Worm (Caenorhabditis elegans): ENCODE data around the gene C36A4.11.

Gene C36A4.11

DNA sequence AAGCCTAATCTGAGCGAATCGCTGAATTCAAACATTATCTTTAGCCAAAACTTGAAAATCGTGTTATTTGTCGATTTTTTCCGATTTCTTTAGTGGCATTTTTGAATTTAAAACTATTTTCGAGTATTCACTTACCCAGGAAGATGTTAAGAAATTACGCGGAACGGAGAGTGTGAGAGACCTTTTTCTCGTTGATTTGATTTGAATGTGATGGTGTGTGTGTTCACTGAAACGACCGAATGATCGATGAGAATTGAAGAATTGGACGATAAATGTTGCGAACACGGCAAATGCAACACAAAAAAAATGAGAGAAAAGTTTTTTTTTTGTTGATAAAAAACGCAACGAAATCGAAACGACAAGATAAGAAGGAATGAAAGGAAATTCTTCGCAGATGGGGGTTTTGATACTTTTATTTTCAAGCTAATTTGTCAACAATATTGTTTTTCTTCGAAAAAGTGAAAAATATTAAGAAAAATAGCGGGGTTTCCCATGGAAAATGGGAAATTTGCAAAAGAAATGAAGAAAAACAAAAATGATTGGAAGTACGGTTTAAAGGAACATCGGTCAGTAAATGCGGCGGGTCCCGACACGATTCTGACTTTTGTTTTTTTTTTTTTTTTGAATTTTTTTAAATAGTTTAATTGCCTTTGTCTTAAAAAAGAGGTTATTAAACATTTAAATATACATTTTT lies 40.0 kb upstream of the C36A4.11 start, which contains the start of gene mtm-3 (continued):
- no peak for TF ChIP-seq ceh-22 (tag; optimal IDR thresholded peaks at IDR 0.05)
- TF ChIP-seq hlh-13 (GFP tag; optimal IDR thresholded peaks at IDR 0.05): no peak

DNA sequence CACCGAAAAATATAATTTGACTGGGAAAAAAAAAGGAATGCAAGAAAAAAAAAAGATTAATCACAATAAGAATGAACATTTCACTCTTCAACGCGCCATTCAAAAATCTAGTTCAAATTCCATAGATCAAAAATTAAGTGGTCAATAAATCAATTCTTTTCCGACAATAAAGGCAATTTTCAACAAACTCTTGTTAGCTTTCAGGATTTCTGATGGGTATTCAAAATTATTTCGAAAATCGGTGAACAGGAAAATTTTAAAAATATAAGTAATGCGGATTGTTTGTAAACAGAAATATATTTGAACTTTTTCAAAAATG lies 39.5 kb upstream of the C36A4.11 start:
- TF ChIP-seq ceh-24 (tag; optimal IDR thresholded peaks at IDR 0.05) (no peak), fkh-6 (tag; optimal IDR thresholded peaks at IDR 0.05) (no peak), sdc-2 (tag; optimal IDR thresholded peaks at IDR 0.05) (no peak), elt-2 (tag; optimal IDR thresholded peaks at IDR 0.05) (no peak), eyg-1 (tag; optimal IDR thresholded peaks at IDR 0.05) (no peak), ahr-1 (tag; optimal IDR thresholded peaks at IDR 0.05) (no peak)

DNA sequence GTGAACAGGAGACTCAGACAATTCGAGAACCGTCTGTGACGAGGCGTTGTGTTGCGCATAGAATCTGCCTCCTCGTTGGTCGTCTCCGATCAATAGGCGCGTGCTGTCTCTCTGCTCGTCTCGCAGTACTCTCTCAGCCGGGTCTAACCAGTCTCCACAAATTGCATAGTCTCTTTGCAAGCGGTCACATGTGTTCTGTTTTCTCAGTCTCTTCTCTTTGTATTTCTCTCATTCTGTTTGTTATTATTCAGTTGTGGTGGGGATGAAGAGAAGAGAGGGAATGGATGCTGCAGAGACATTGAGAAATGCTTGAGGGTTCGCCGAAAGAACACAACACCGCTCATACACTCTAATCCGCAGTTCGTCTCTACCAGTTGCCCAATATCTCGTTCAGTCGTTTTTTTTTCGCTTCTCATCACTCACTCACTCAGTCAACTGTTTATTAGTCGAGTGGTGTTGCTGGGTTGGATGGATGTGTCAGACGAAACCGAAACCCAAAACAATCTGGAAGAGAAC lies 38.9 kb upstream of the C36A4.11 start:
- TF ChIP-seq ceh-22 (tag; optimal IDR thresholded peaks at IDR 0.05): no peak
- TF ChIP-seq fkh-6 (tag; optimal IDR thresholded peaks at IDR 0.05): no peak
- no peak for TF ChIP-seq ahr-1 (tag; optimal IDR thresholded peaks at IDR 0.05)
- TF ChIP-seq rnt-1 (tag; optimal IDR thresholded peaks at IDR 0.05): peak; percentile 96
- no peak for TF ChIP-seq hlh-15 (tag; optimal IDR thresholded peaks at IDR 0.05)
- no peak for TF ChIP-seq zip-5 (tag; optimal IDR thresholded peaks at IDR 0.05)
- TF ChIP-seq K02D7.2 (tag; optimal IDR thresholded peaks at IDR 0.05): no peak
- no peak for TF ChIP-seq mec-3 (tag; optimal IDR thresholded peaks at IDR 0.05; ENCODE audit: borderline replicate concordance)
- no peak for TF ChIP-seq ceh-24 (tag; optimal IDR thresholded peaks at IDR 0.05)
- no peak for TF ChIP-seq C38D4.7 (GFP tag; optimal IDR thresholded peaks at IDR 0.05)
- no peak for TF ChIP-seq pha-2 (tag; optimal IDR thresholded peaks at IDR 0.05)
- no peak for TF ChIP-seq nhr-232 (tag; optimal IDR thresholded peaks at IDR 0.05)
- TF ChIP-seq unc-42 (tag; optimal IDR thresholded peaks at IDR 0.05): peak; percentile 85
- peak; percentile 37 for TF ChIP-seq hlh-8 (tag; optimal IDR thresholded peaks at IDR 0.05)
- no peak for TF ChIP-seq nhr-11 (tag; optimal IDR thresholded peaks at IDR 0.05)
- TF ChIP-seq T23F11.4 (GFP tag; optimal IDR thresholded peaks at IDR 0.05): no peak
- TF ChIP-seq pros-1 (tag; optimal IDR thresholded peaks at IDR 0.05): peak; percentile 95
- no peak for TF ChIP-seq madf-2 (tag; optimal IDR thresholded peaks at IDR 0.05)
- peak; percentile 53 for TF ChIP-seq sdc-2 (tag; optimal IDR thresholded peaks at IDR 0.05)
- peak; percentile 62 for TF ChIP-seq unc-86 (tag; optimal IDR thresholded peaks at IDR 0.05)
- TF ChIP-seq ceh-34 (tag; optimal IDR thresholded peaks at IDR 0.05): peak; percentile 93
- no peak for TF ChIP-seq ttx-3 (tag; optimal IDR thresholded peaks at IDR 0.05)
- peak; percentile 96 for TF ChIP-seq ceh-18 (tag; optimal IDR thresholded peaks at IDR 0.05)
- TF ChIP-seq lin-11 (tag; optimal IDR thresholded peaks at IDR 0.05): no peak
- TF ChIP-seq dve-1 (tag; optimal IDR thresholded peaks at IDR 0.05): peak; percentile 91
- TF ChIP-seq npax-4 (tag; optimal IDR thresholded peaks at IDR 0.05): no peak
- TF ChIP-seq gmeb-2 (tag; optimal IDR thresholded peaks at IDR 0.05): no peak
- TF ChIP-seq ama-1 (optimal IDR thresholded peaks at IDR 0.05): peak; percentile 30
- peak; percentile 86 for TF ChIP-seq tbx-2 (tag; optimal IDR thresholded peaks at IDR 0.05)
- peak; percentile 71 for TF ChIP-seq K09A11.1 (tag; optimal IDR thresholded peaks at IDR 0.05; ENCODE audit: insufficient read depth)
- peak; percentile 78 for TF ChIP-seq pax-1 (tag; optimal IDR thresholded peaks at IDR 0.05)
- peak; percentile 41 for TF ChIP-seq C08G9.2 (tag; optimal IDR thresholded peaks at IDR 0.05)
- peak; percentile 13 for TF ChIP-seq pqm-1 (tag; optimal IDR thresholded peaks at IDR 0.05)
- peak; percentile 85 for TF ChIP-seq F13H6.1 (tag; optimal IDR thresholded peaks at IDR 0.05)
- no peak for TF ChIP-seq hlh-13 (GFP tag; optimal IDR thresholded peaks at IDR 0.05)
- TF ChIP-seq ceh-48 (tag; optimal IDR thresholded peaks at IDR 0.05): peak; percentile 76
- TF ChIP-seq ceh-45 (GFP tag; IDR thresholded peaks at IDR 0.05): no peak
- no peak for TF ChIP-seq ceh-9 (tag; optimal IDR thresholded peaks at IDR 0.05)
- TF ChIP-seq che-1 (tag; optimal IDR thresholded peaks at IDR 0.05): no peak
- TF ChIP-seq pat-9 (tag; optimal IDR thresholded peaks at IDR 0.05): peak; percentile 43
- no peak for TF ChIP-seq elt-2 (tag; optimal IDR thresholded peaks at IDR 0.05)
- TF ChIP-seq lim-6 (tag; optimal IDR thresholded peaks at IDR 0.05): peak; percentile 37
- peak; percentile 51 for TF ChIP-seq syd-9 (tag; optimal IDR thresholded peaks at IDR 0.05)
- TF ChIP-seq elt-4 (tag; optimal IDR thresholded peaks at IDR 0.05): no peak
- TF ChIP-seq Y22D7AL.16 (tag; optimal IDR thresholded peaks at IDR 0.05): no peak
- peak; percentile 18 for TF ChIP-seq sox-4 (tag; optimal IDR thresholded peaks at IDR 0.05)
- peak; percentile 38 for TF ChIP-seq sox-2 (GFP tag; IDR thresholded peaks at IDR 0.05)

Data from whole organism, late embryonic.